Fruit fly (Drosophila melanogaster) whole organism, embryonic: ENCODE measurements around the gene Cyp318a1.

Source experiments
- B-H2 ChIP-seq: fragments of 200-800 bp; sonication (Bioruptor generic); optimal IDR thresholded peaks from 2 replicates; lab custom pipeline; 2018; ENCODE audit warnings: missing biosample characterization, mild to moderate bottlenecking, missing genetic modification characterization
- Blimp-1 ChIP-seq: fragments of 200-800 bp; sonication (Bioruptor generic); optimal IDR thresholded peaks from 3 replicates; lab custom pipeline; 2018; ENCODE audit warnings: missing biosample characterization, missing genetic modification characterization, mild to moderate bottlenecking, moderate library complexity, missing genetic modification reagents
- CG1024 ChIP-seq: fragments of 200-800 bp; sonication (Bioruptor generic); IDR thresholded peaks from 2 replicates; pipeline ENCODE4 v1.3.6; 2022; ENCODE audit warnings: missing biosample characterization, missing genetic modification characterization
- CG10267 ChIP-seq: fragments of 200-800 bp; sonication (Bioruptor generic); optimal IDR thresholded peaks from 2 replicates; lab custom pipeline; 2018; ENCODE audit warnings: missing biosample characterization, mild to moderate bottlenecking, missing genetic modification characterization, moderate library complexity
- CG12659 ChIP-seq: fragments of 200-800 bp; sonication (Bioruptor generic); optimal IDR thresholded peaks from 3 replicates; lab custom pipeline; 2017; ENCODE audit warnings: mild to moderate bottlenecking, missing biosample characterization, missing genetic modification reagents, missing genetic modification characterization
- CG13296 ChIP-seq: fragments of 200-800 bp; sonication (Bioruptor generic); optimal IDR thresholded peaks from 3 replicates; lab custom pipeline; 2018; ENCODE audit warnings: missing biosample characterization, mild to moderate bottlenecking, missing genetic modification characterization
- CG15269 ChIP-seq: fragments of 200-800 bp; sonication (Bioruptor generic); optimal IDR thresholded peaks from 2 replicates; lab custom pipeline; 2018; ENCODE audit warnings: missing biosample characterization, mild to moderate bottlenecking, missing genetic modification characterization, moderate library complexity
- CG16813 ChIP-seq: fragments of 200-800 bp; sonication (Bioruptor generic); IDR thresholded peaks from 3 replicates; pipeline ENCODE4 v1.3.6; 2022; ENCODE audit warnings: missing biosample characterization, missing genetic modification characterization; ENCODE audit not compliant: partially characterized antibody
- CG17829 ChIP-seq: fragments of 200-800 bp; optimal IDR thresholded peaks from 2 replicates; lab custom pipeline; 2019; ENCODE audit warnings: missing biosample characterization, mild to moderate bottlenecking, missing genetic modification characterization, moderate library complexity
- CG2199 ChIP-seq: fragments of 200-800 bp; sonication (Bioruptor generic); IDR thresholded peaks from 3 replicates; pipeline ENCODE4 v1.3.6; 2022; ENCODE audit warnings: missing biosample characterization, missing genetic modification characterization
- CG31441 ChIP-seq: fragments of 200-800 bp; sonication (Bioruptor generic); IDR thresholded peaks from 2 replicates; pipeline ENCODE4 v1.3.6; 2022; ENCODE audit warnings: missing biosample characterization, missing genetic modification characterization
- CG4360 ChIP-seq: fragments of 200-800 bp; sonication (Bioruptor generic); IDR thresholded peaks from 2 replicates; pipeline ENCODE4 v1.3.6; 2022; ENCODE audit warnings: missing biosample characterization, missing genetic modification characterization
- CG4424 ChIP-seq: fragments of 200-800 bp; sonication (Bioruptor generic); optimal IDR thresholded peaks from 3 replicates; lab custom pipeline; 2016; ENCODE audit warnings: missing biosample characterization, missing genetic modification characterization
- CG7271 ChIP-seq: fragments of 200-800 bp; sonication (Bioruptor generic); optimal IDR thresholded peaks from 2 replicates; lab custom pipeline; 2018; ENCODE audit warnings: missing biosample characterization, mild to moderate bottlenecking, missing genetic modification characterization, moderate library complexity
- CG7372 ChIP-seq: fragments of 200-800 bp; sonication (Bioruptor generic); IDR thresholded peaks from 2 replicates; pipeline ENCODE4 v1.3.6; 2022; ENCODE audit warnings: missing biosample characterization, missing genetic modification characterization
- CG8359 ChIP-seq: fragments of 200-800 bp; sonication (Bioruptor generic); optimal IDR thresholded peaks from 2 replicates; lab custom pipeline; 2017; ENCODE audit warnings: missing biosample characterization, mild to moderate bottlenecking, missing genetic modification characterization, borderline replicate concordance
- CG8944 ChIP-seq: fragments of 200-800 bp; sonication (Bioruptor generic); optimal IDR thresholded peaks from 3 replicates; lab custom pipeline; 2016; ENCODE audit warnings: missing biosample characterization, missing genetic modification characterization
- CG9215 ChIP-seq: fragments of 200-800 bp; sonication (Bioruptor generic); IDR thresholded peaks from 2 replicates; pipeline ENCODE4 v1.3.6; 2022; ENCODE audit warnings: missing biosample characterization, missing genetic modification characterization
- Dad ChIP-seq: fragments of 200-800 bp; sonication (Bioruptor generic); optimal IDR thresholded peaks from 3 replicates; lab custom pipeline; 2016; ENCODE audit warnings: missing biosample characterization, missing genetic modification characterization
- Dek ChIP-seq: fragments of 200-800 bp; sonication (Bioruptor generic); optimal IDR thresholded peaks from 3 replicates; lab custom pipeline; 2019; ENCODE audit warnings: missing biosample characterization, mild to moderate bottlenecking, missing genetic modification characterization, moderate library complexity
- Elba2 ChIP-seq: fragments of 200-800 bp; sonication (Bioruptor generic); optimal IDR thresholded peaks from 3 replicates; lab custom pipeline; 2016; ENCODE audit warnings: missing biosample characterization, missing genetic modification characterization
- GATAe ChIP-seq: fragments of 200-800 bp; sonication (Bioruptor generic); conservative IDR thresholded peaks from 2 replicates; pipeline ENCODE4 v1.3.6; 2022; ENCODE audit warnings: missing biosample characterization, missing genetic modification characterization
- HmgD ChIP-seq: fragments of 200-800 bp; sonication (Bioruptor generic); optimal IDR thresholded peaks from 3 replicates; lab custom pipeline; 2016; ENCODE audit warnings: missing biosample characterization, missing genetic modification characterization
- Hmx ChIP-seq: fragments of 200-800 bp; sonication (Bioruptor generic); optimal IDR thresholded peaks from 2 replicates; lab custom pipeline; 2016; ENCODE audit warnings: missing biosample characterization, missing genetic modification characterization
- Hsf ChIP-seq: fragments of 200-800 bp; sonication (Bioruptor generic); optimal IDR thresholded peaks from 3 replicates; lab custom pipeline; 2016; ENCODE audit warnings: missing biosample characterization, missing genetic modification characterization
- Lhr ChIP-seq: fragments of 200-800 bp; sonication (Bioruptor generic); optimal IDR thresholded peaks from 3 replicates; lab custom pipeline; 2017; ENCODE audit warnings: mild to moderate bottlenecking, missing biosample characterization, missing genetic modification reagents, missing genetic modification characterization
- Nf-YC ChIP-seq: fragments of 200-800 bp; optimal IDR thresholded peaks from 3 replicates; lab custom pipeline; 2019; ENCODE audit warnings: missing biosample characterization, mild to moderate bottlenecking, missing genetic modification characterization, moderate library complexity
- Oli ChIP-seq: fragments of 200-800 bp; sonication (Bioruptor generic); optimal IDR thresholded peaks from 2 replicates; lab custom pipeline; 2018; ENCODE audit warnings: missing biosample characterization, mild to moderate bottlenecking, missing genetic modification characterization, moderate library complexity
- Ravus ChIP-seq: fragments of 200-800 bp; sonication (Bioruptor generic); IDR thresholded peaks from 2 replicates; pipeline ENCODE4 v1.3.6; 2022; ENCODE audit warnings: missing biosample characterization, missing genetic modification characterization
- Sox100B ChIP-seq: fragments of 200-800 bp; sonication (Bioruptor generic); optimal IDR thresholded peaks from 3 replicates; lab custom pipeline; 2018; ENCODE audit warnings: missing biosample characterization, mild to moderate bottlenecking, missing genetic modification characterization
- Spps ChIP-seq: fragments of 200-800 bp; sonication (Bioruptor generic); optimal IDR thresholded peaks from 2 replicates; lab custom pipeline; 2018; ENCODE audit warnings: missing biosample characterization, mild to moderate bottlenecking, missing genetic modification characterization
- Ssrp ChIP-seq: fragments of 200-800 bp; sonication (Bioruptor generic); optimal IDR thresholded peaks from 2 replicates; lab custom pipeline; 2018; ENCODE audit warnings: missing biosample characterization, mild to moderate bottlenecking, missing genetic modification characterization, moderate library complexity
- TFAM ChIP-seq: fragments of 200-800 bp; sonication (Bioruptor generic); optimal IDR thresholded peaks from 2 replicates; lab custom pipeline; 2017; ENCODE audit warnings: missing biosample characterization, missing genetic modification characterization, inconsistent platforms
- al ChIP-seq: fragments of 200-800 bp; sonication (Bioruptor generic); IDR thresholded peaks from 2 replicates; pipeline ENCODE4 v1.3.6; 2022; ENCODE audit warnings: missing biosample characterization, missing genetic modification characterization
- ato ChIP-seq: fragments of 200-800 bp; sonication (Bioruptor generic); IDR thresholded peaks from 2 replicates; pipeline ENCODE4 v1.3.6; 2022; ENCODE audit warnings: missing biosample characterization, missing genetic modification characterization; ENCODE audit not compliant: partially characterized antibody
- br ChIP-seq: fragments of >200 bp; optimal IDR thresholded peaks from 2 replicates; lab custom pipeline; 2017
- fd102C ChIP-seq: fragments of 200-800 bp; sonication (Bioruptor generic); optimal IDR thresholded peaks from 2 replicates; lab custom pipeline; 2018; ENCODE audit warnings: missing biosample characterization, mild to moderate bottlenecking, missing genetic modification characterization, moderate library complexity
- fd3F ChIP-seq: fragments of 200-800 bp; sonication (Bioruptor generic); optimal IDR thresholded peaks from 2 replicates; lab custom pipeline; 2018; ENCODE audit warnings: missing biosample characterization, mild to moderate bottlenecking, missing genetic modification characterization, moderate library complexity
- gcm ChIP-seq: fragments of 200-800 bp; sonication (Bioruptor generic); optimal IDR thresholded peaks from 2 replicates; lab custom pipeline; 2019; ENCODE audit warnings: missing biosample characterization, mild to moderate bottlenecking, missing genetic modification characterization, moderate library complexity
- her ChIP-seq: fragments of 200-800 bp; sonication (Bioruptor generic); optimal IDR thresholded peaks from 2 replicates; lab custom pipeline; 2016; ENCODE audit warnings: missing biosample characterization, missing genetic modification characterization
- ken ChIP-seq: fragments of 200-800 bp; sonication (Bioruptor generic); IDR thresholded peaks from 3 replicates; pipeline ENCODE4 v1.3.6; 2022; ENCODE audit warnings: missing biosample characterization, missing genetic modification characterization
- lbe ChIP-seq: fragments of 200-800 bp; sonication (Bioruptor generic); optimal IDR thresholded peaks from 2 replicates; lab custom pipeline; 2016; ENCODE audit warnings: missing biosample characterization, mild to moderate bottlenecking, missing genetic modification characterization
- mld ChIP-seq: fragments of 200-800 bp; sonication (Bioruptor generic); IDR thresholded peaks from 3 replicates; pipeline ENCODE4 v1.3.6; 2022; ENCODE audit warnings: missing biosample characterization, missing genetic modification characterization; ENCODE audit not compliant: partially characterized antibody
- nerfin-2 ChIP-seq: fragments of 200-800 bp; sonication (Bioruptor generic); IDR thresholded peaks from 2 replicates; pipeline ENCODE4 v1.3.6; 2022; ENCODE audit warnings: missing biosample characterization, missing genetic modification characterization; ENCODE audit not compliant: partially characterized antibody
- ranshi ChIP-seq: fragments of 200-800 bp; sonication (Bioruptor generic); IDR thresholded peaks from 2 replicates; pipeline ENCODE4 v1.3.6; 2022; ENCODE audit warnings: missing biosample characterization, missing genetic modification characterization
- sd ChIP-seq: fragments of 200-800 bp; sonication (Bioruptor generic); optimal IDR thresholded peaks from 3 replicates; lab custom pipeline; 2018; ENCODE audit warnings: missing biosample characterization, mild to moderate bottlenecking, missing genetic modification characterization, moderate library complexity
- vfl ChIP-seq: fragments of 200-800 bp; sonication (Bioruptor generic); optimal IDR thresholded peaks from 2 replicates; lab custom pipeline; 2016; ENCODE audit warnings: missing biosample characterization, missing genetic modification characterization
- wdn ChIP-seq: fragments of 200-800 bp; sonication (Bioruptor generic); IDR thresholded peaks from 2 replicates; pipeline ENCODE4 v1.3.6; 2022; ENCODE audit warnings: missing biosample characterization, missing genetic modification characterization
- zen2 ChIP-seq: fragments of 200-800 bp; sonication (Bioruptor generic); IDR thresholded peaks from 3 replicates; pipeline ENCODE4 v1.3.6; 2022; ENCODE audit warnings: missing biosample characterization, missing genetic modification characterization; ENCODE audit not compliant: partially characterized antibody

Cyp318a1 gene

dm6 chrX:12028825-12029514 lies 3.5 kb upstream of the Cyp318a1 start, which contains the start of gene Usp7 (continued):
- TF ChIP-seq Dad (GFP tag; lab: Kevin White, UChicago) (no peak), lbe (GFP tag; lab: Kevin White, UChicago) (no peak), al (GFP tag; lab: Robert Waterston, UW) (0 out of 2 replicates have a peak, but pooled peaks have one; percentile 12), CG15269 (tag; lab: Kevin White, UChicago) (no peak), CG1024 (0 out of 2 replicates have a peak, but pooled peaks have one; percentile 13), wdn (GFP tag; lab: Robert Waterston, UW) (no peak), Lhr (no peak), TFAM (GFP tag; lab: Kevin White, UChicago) (no peak), ato (peak; percentile 89), vfl (GFP tag; lab: Kevin White, UChicago) (no peak), HmgD (no peak), Ssrp (tag; lab: Kevin White, UChicago) (no peak), sd (tag; lab: Kevin White, UChicago) (no peak), CG13296 (GFP tag; lab: Kevin White, UChicago) (peak; percentile 32), Hmx (GFP tag; lab: Kevin White, UChicago) (no peak), CG4360 (peak; percentile 35; the same call in 1 of the 2 replicates), nerfin-2 (peak; percentile 84), her (no peak), CG2199 (GFP tag; lab: Robert Waterston, UW) (no peak), gcm (GFP tag; lab: Kevin White, UChicago) (peak; percentile 8), zen2 (GFP tag; lab: Robert Waterston, UW) (peak; percentile 81), CG7372 (GFP tag; lab: Robert Waterston, UW) (0 out of 2 replicates have a peak, but pooled peaks have one; percentile 17), ken (GFP tag; lab: Robert Waterston, UW) (no peak), fd3F (GFP tag; lab: Kevin White, UChicago) (no peak), Elba2 (GFP tag; lab: Kevin White, UChicago) (no peak), CG12659 (GFP tag; lab: Kevin White, UChicago) (peak; percentile 75), CG4424 (GFP tag; lab: Kevin White, UChicago) (peak; percentile 0), CG9215 (GFP tag; lab: Robert Waterston, UW) (no peak), GATAe (no peak), Blimp-1 (no peak), B-H2 (peak; percentile 8), Nf-YC (peak; percentile 25), ranshi (GFP tag; lab: Robert Waterston, UW) (no peak), Ravus (no peak), fd102C (GFP tag; lab: Kevin White, UChicago) (no peak), Oli (no peak), CG17829 (tag; lab: Kevin White, UChicago) (peak; percentile 63), CG7271 (tag; lab: Kevin White, UChicago) (no peak), CG8944 (no peak), Sox100B (GFP tag; lab: Kevin White, UChicago) (no peak), CG31441 (no peak; the same call in 1 of the 2 replicates), CG10267 (peak; percentile 50), Hsf (GFP tag; lab: Kevin White, UChicago) (peak; percentile 1), CG8359 (no peak), CG16813 (peak; percentile 97), br (lab: Kevin White, UChicago) (no peak), Dek (tag; lab: Kevin White, UChicago) (no peak), Spps (tag; lab: Kevin White, UChicago) (no peak), mld (GFP tag; lab: Robert Waterston, UW) (peak; percentile 92)
